Worm (Caenorhabditis elegans): ENCODE results near the gene nas-31.

nas-31 gene

DNA sequence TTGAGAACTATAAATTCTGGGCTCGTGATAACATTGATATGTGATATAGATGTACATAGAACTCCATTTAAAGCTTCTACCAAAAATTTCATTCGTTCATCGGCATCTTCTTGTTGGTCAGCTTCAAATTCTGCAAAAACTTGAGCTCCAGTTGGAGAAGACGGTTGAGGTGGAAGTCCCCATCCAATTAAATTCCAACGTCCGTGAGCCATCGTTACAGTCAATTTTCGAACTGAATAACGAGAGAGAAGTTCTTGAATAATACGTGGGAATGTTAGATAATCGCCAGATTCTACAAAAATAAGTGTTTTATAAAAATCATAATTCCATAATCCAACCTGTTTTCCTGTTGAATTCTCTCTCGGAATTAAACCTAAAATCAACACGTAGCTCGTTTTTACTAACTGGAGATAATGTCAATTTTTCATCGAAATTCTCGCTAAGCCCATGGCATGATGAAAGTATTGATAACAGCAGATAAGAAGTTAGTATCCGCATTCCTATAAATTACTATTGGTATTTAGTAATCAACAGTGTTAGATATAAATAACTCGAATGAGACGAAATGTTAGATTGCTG is 36.8 kb upstream of the nas-31 start, which contains the start of gene pigt-1 (continued):
- TF ChIP-seq hrde-1 (tag; optimal IDR thresholded peaks at IDR 0.05; ENCODE audit: borderline replicate concordance) (no peak), let-526 (GFP tag; IDR thresholded peaks at IDR 0.05) (no peak), ztf-28 (GFP tag; IDR thresholded peaks at IDR 0.05) (no peak), chd-7 (tag; optimal IDR thresholded peaks at IDR 0.05) (peak; percentile 23), B0019.2 (GFP tag; conservative IDR thresholded peaks at IDR 0.05) (no peak), cebp-1 (GFP tag; IDR thresholded peaks at IDR 0.05) (no peak), cebp-1 (tag; optimal IDR thresholded peaks at IDR 0.05) (peak; percentile 30), nfya-2 (GFP tag; IDR thresholded peaks at IDR 0.05) (no peak), hsf-1 (GFP tag; IDR thresholded peaks at IDR 0.05) (0 out of 2 replicates have a peak, but pooled peaks have one; percentile 14), rpc-1 (optimal IDR thresholded peaks at IDR 0.05) (no peak), rpc-1 (tag; optimal IDR thresholded peaks at IDR 0.05) (no peak), F57C9.4 (tag; optimal IDR thresholded peaks at IDR 0.05) (no peak), lir-1 (GFP tag; conservative IDR thresholded peaks at IDR 0.05) (no peak), hmg-1.2 (GFP tag; IDR thresholded peaks at IDR 0.05) (0 out of 2 replicates have a peak, but pooled peaks have one; percentile 10), nhr-179 (tag; optimal IDR thresholded peaks at IDR 0.05) (no peak), nhr-27 (tag; optimal IDR thresholded peaks at IDR 0.05) (no peak), F57A8.1 (GFP tag; optimal IDR thresholded peaks at IDR 0.05) (no peak), tbx-9 (tag; optimal IDR thresholded peaks at IDR 0.05; ENCODE audit: borderline replicate concordance) (no peak), mcd-1 (GFP tag; IDR thresholded peaks at IDR 0.05) (peak; percentile 28; the same call in 1 of the 2 replicates), ztf-22 (GFP tag; optimal IDR thresholded peaks at IDR 0.05) (no peak), attf-5 (GFP tag; optimal IDR thresholded peaks at IDR 0.05) (no peak), unc-130 (GFP tag; optimal IDR thresholded peaks at IDR 0.05) (peak; percentile 15), pbrm-1 (GFP tag; IDR thresholded peaks at IDR 0.05) (no peak), repo-1 (tag; optimal IDR thresholded peaks at IDR 0.05) (peak; percentile 60), somi-1 (GFP tag; optimal IDR thresholded peaks at IDR 0.05) (no peak), Y53F4B.3 (GFP tag; IDR thresholded peaks at IDR 0.05) (no peak)

DNA sequence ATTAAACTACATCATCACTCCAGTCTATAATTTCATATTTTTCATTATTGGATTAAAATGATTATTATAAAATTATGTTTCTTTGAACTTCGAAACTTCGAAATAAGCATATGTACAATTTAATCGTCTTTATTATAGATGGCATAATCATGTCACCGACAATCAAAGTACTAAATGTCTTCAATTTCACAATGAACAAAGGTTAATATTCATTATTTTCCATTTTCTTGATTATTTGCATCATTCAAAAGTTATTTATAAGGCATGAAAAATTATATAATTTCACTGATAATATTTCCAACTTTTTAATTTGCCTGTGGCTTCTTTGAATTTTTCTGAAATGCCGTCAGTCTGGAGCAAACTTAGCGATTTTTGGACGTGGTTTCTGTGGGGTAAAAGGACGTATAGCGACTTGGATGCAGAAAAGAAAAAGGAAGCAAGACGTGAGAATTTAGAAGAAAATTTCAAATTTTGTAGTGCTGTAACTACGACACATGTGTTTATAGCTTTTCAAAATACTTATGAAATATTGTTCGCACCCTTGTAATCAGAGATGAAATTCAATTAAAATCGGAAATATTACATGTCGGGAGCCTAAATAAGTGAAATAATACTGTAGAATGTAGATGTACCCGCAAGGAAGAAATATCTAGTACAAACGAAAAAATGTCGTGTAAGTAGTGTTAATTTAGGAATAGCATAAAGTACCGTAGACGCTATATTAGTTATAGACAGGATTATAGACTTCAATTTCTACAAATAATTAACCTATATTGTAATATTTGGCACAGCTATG is 34.2 kb upstream of the nas-31 start, which contains the start of gene F17C11.13:
F17C11.13 (plus strand) TSS at position 243 of the 796 bp plus-strand sequence.
- no peak for TF ChIP-seq madf-10 (tag; optimal IDR thresholded peaks at IDR 0.05)
- no peak for TF ChIP-seq nhr-90 (tag; optimal IDR thresholded peaks at IDR 0.05)
- peak; percentile 29 for TF ChIP-seq nhr-80 (tag; optimal IDR thresholded peaks at IDR 0.05)

DNA sequence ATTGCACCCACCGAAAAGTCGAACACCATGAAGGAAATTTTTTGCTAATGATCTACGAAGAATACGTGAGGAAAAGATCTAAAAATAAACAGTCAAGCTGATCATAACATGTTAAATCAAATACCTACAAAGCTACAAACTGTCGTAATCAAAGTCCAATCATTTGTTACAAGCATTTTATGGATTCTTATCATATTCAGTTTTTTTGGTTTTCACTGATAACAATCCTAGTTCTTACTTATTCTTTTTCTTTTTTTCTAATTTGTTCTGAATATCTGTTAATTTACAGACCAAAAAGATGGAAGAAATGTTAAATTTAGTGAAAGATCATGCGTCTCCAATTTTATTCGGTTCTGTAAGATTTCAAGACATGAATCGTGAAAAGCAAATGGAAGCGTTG is 33.2 kb upstream of the nas-31 start, which contains the start of gene F17C11.6:
F17C11.6 (plus strand) TSS at position 290 of the 400 bp plus-strand sequence.
- no peak for TF ChIP-seq sdz-38 (tag; optimal IDR thresholded peaks at IDR 0.05)
- no peak for TF ChIP-seq lin-54 (GFP tag; optimal IDR thresholded peaks at IDR 0.05)
- peak; percentile 14 for TF ChIP-seq nhr-80 (tag; optimal IDR thresholded peaks at IDR 0.05)
- TF ChIP-seq chd-7 (tag; optimal IDR thresholded peaks at IDR 0.05) = no peak

DNA sequence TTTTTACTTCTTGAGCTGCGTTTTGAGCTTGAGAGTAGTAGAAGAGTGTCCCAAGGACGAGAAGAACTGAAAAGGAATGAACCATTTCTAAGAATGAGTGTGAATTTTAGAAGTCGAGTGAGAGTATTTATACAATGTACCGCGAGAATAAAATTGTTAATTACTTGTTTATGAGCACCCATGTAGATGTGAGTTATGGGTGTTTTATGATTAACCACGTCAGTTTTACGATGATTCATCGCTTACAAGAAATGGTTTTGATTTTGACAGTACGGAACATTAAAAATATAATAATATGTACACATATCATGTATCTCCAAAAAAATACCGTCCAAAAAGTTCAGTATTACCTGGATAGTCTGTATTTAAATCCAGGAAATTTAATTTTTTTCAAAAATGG is 32.7 kb upstream of the nas-31 start, which contains the start of gene clec-221:
clec-221 (minus strand) TSS at position 101 of the 400 bp plus-strand sequence.
- TF ChIP-seq lin-40 (tag; optimal IDR thresholded peaks at IDR 0.05) (no peak), lin-35 (GFP tag; optimal IDR thresholded peaks at IDR 0.05) (peak in 1 of 3 experiments; percentile 22)

Data from whole organism, young adult.